Worm (Caenorhabditis elegans): ENCODE measurements around the gene K07C11.8.

ce11 chrV:8190016-8190415 is 27.7 kb downstream of the K07C11.8 start, which contains the start of gene F20D6.12:
- TF ChIP-seq T22C8.4 (GFP tag; IDR thresholded peaks at IDR 0.05) (no peak), ztf-29 (GFP tag; IDR thresholded peaks at IDR 0.05) (no peak), ref-1 (GFP tag; conservative IDR thresholded peaks at IDR 0.05) (no peak), flt-1 (GFP tag; IDR thresholded peaks at IDR 0.05) (no peak), klf-2 (GFP tag; conservative IDR thresholded peaks at IDR 0.05) (no peak), ztf-23 (GFP tag; IDR thresholded peaks at IDR 0.05) (no peak), med-1 (GFP tag; optimal IDR thresholded peaks at IDR 0.05; ENCODE audit: insufficient read depth) (no peak), tab-1 (GFP tag; IDR thresholded peaks at IDR 0.05) (no peak), cog-1 (tag; optimal IDR thresholded peaks at IDR 0.05) (no peak)
